Worm (Caenorhabditis elegans) whole organism, L4 larva: ENCODE results near the gene F44B9.2.

Experiments used
- R02D3.7 ChIP-seq: fragments of 150-350 bp; sonication (generic microtip); optimal IDR thresholded peaks from 3 replicates; lab custom pipeline; 2014; ENCODE audit warnings: missing biosample characterization, missing genetic modification characterization
- Y105C5A.15 ChIP-seq: fragments of 200-800 bp; sonication (Bioruptor generic); IDR thresholded peaks from 2 replicates; pipeline ENCODE4 v1.3.6; 2022; ENCODE audit warnings: missing genetic modification characterization, missing compliant biosample characterization
- dpl-1 ChIP-seq: fragments of 150-350 bp; optimal IDR thresholded peaks from 2 replicates; lab custom pipeline; 2014; ENCODE audit warnings: missing biosample characterization, missing genetic modification reagents, missing genetic modification characterization
- dve-1 ChIP-seq: sonication (generic microtip); optimal IDR thresholded peaks from 2 replicates; lab custom pipeline; 2017; ENCODE audit warnings: antibody characterized with exemption, mild to moderate bottlenecking, missing genetic modification characterization, missing compliant biosample characterization; ENCODE audit not compliant: insufficient read depth
- lin-39 ChIP-seq: fragments of 150-350 bp; optimal IDR thresholded peaks from 2 replicates; lab custom pipeline; 2014; ENCODE audit warnings: missing biosample characterization, missing genetic modification reagents, missing genetic modification characterization
- lir-3 ChIP-seq: sonication (generic microtip); optimal IDR thresholded peaks from 2 replicates; lab custom pipeline; 2016; ENCODE audit warnings: mild to moderate bottlenecking, missing genetic modification characterization, missing compliant biosample characterization
- nhr-28 ChIP-seq: fragments of 150-350 bp; optimal IDR thresholded peaks from 2 replicates; lab custom pipeline; 2014; ENCODE audit warnings: missing biosample characterization, missing genetic modification characterization
- nhr-6 ChIP-seq: fragments of 150-350 bp; optimal IDR thresholded peaks from 2 replicates; lab custom pipeline; 2014; ENCODE audit warnings: missing biosample characterization, missing genetic modification characterization
- nhr-77 ChIP-seq: fragments of 150-350 bp; optimal IDR thresholded peaks from 2 replicates; lab custom pipeline; 2014; ENCODE audit warnings: missing biosample characterization, missing genetic modification characterization
- pha-4 ChIP-seq, 2 experiments: fragments of 150-350 bp in 1 of 2; fragments of 200-800 bp in 1 of 2; sonication (Bioruptor generic) in 1 of 2; IDR thresholded peaks in 1 of 2; optimal IDR thresholded peaks in 1 of 2; 2 replicates each; pipeline versions ENCODE4 v1.3.6 to Lab custom; 2014 to 2022; ENCODE audit warnings: missing genetic modification characterization in 2 of 2, missing genetic modification reagents in 2 of 2, missing biosample characterization in 1 of 2, missing compliant biosample characterization in 1 of 2
- rbr-2 ChIP-seq: sonication (generic microtip); optimal IDR thresholded peaks from 2 replicates; lab custom pipeline; 2016; ENCODE audit warnings: missing genotype, missing genetic modification characterization, missing compliant biosample characterization
- vab-7 ChIP-seq: fragments of 200-800 bp; sonication (Bioruptor generic); IDR thresholded peaks from 2 replicates; pipeline ENCODE4 v1.3.6; 2022; ENCODE audit warnings: missing genetic modification reagents, missing genetic modification characterization, missing compliant biosample characterization

DNA sequence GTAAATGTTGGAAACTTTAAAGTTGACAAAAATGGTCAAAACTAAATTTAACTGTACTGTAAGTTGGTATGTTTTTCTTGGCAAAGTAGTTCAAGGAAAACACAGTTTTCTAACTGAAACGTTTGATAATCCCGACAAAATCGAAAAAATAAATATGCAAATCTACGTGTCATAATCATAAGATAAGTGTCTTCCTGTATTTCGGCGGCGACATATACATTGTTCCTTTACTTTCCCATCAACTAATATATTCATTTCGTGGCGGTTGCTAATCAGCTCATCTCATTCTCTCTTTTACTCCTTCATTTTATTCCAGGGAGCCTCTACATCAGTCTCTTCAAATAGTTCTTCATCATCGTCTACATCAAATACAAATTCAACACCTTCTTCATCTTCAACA lies 45.5 kb downstream of the F44B9.2 start:
- TF ChIP-seq pha-4 (GFP tag; IDR thresholded peaks at IDR 0.05; lab: Robert Waterston, UW): no peak
- no peak for TF ChIP-seq pha-4 (tag; optimal IDR thresholded peaks at IDR 0.05; lab: Kevin White, UChicago)
- TF ChIP-seq nhr-6 (tag; lab: Kevin White, UChicago): no peak
- no peak for TF ChIP-seq dpl-1 (GFP tag; lab: Kevin White, UChicago)
- TF ChIP-seq Y105C5A.15 (GFP tag; lab: Robert Waterston, UW): no peak
- TF ChIP-seq nhr-77 (tag; lab: Kevin White, UChicago): no peak
- no peak for TF ChIP-seq vab-7
- TF ChIP-seq nhr-28 (tag; lab: Kevin White, UChicago): no peak
- no peak for TF ChIP-seq lin-39 (tag; lab: Kevin White, UChicago)
- TF ChIP-seq rbr-2: no peak
- no peak for TF ChIP-seq R02D3.7 (tag; lab: Kevin White, UChicago)
- no peak for TF ChIP-seq dve-1 (tag; lab: Kevin White, UChicago)
- TF ChIP-seq lir-3 (tag; lab: Kevin White, UChicago): no peak
